Fruit fly (Drosophila melanogaster): ENCODE results near the gene nop5.

nop5 gene

dm6 chr2L:6920661-6921359 is 2.3 kb upstream of the nop5 start, which contains the start of gene Hrb27C:
Hrb27C (plus strand) TSS chr2L:6920704.
- TF ChIP-seq Snoo (tag; optimal IDR thresholded peaks at IDR 0.05) (no peak), rn (GFP tag; IDR thresholded peaks at IDR 0.05) (no peak), Ets98B (GFP tag; IDR thresholded peaks at IDR 0.05) (peak; percentile 33; the same call in 1 of the 2 replicates)

dm6 chr2L:6919850-6920660 is 1.5 kb upstream of the nop5 start, which contains the start of gene x16:
x16 (minus strand) TSS chr2L:6920210.
- TF ChIP-seq CG32121 (GFP tag; IDR thresholded peaks at IDR 0.05) (no peak), CG8159 (tag; optimal IDR thresholded peaks at IDR 0.05) (peak; percentile 13)

DNA sequence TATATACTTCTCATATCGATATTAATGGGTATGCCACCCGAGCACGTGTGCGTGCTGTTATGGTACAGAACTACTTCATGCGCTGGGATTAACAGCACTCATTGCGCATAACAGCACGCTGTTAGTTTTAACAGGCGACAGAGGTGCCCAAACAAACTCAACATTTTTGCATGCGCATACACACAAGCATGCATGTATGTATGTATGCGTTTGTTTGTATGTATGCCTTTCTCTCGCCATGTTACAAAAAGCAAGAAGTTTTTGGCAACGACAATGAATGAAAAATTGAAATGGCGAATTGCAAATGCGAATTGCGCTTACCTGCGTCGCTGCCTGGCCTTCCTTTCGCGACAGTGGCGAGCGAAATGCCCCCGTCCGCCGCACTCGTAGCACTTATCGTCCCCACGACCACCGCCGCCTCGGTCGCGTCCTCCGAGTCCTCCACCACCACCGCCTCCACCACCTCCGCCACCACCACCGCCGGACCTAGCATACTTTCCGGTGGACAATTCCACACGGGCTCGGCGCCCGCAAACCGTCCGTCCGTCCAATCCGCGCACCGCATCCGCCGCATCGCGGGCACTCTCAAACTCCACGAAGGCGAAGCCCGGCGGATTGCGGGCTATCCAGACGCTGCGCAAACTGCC is 783 bp upstream of the nop5 start:
- TF ChIP-seq CG8159 (tag; optimal IDR thresholded peaks at IDR 0.05) (no peak), CG17806 (tag; optimal IDR thresholded peaks at IDR 0.05) (no peak), CG15710 (tag; optimal IDR thresholded peaks at IDR 0.05) (peak; percentile 4), Ets98B (GFP tag; IDR thresholded peaks at IDR 0.05) (no peak), CG4496 (GFP tag; IDR thresholded peaks at IDR 0.05) (no peak), D1 (tag; optimal IDR thresholded peaks at IDR 0.05) (no peak), Snoo (tag; optimal IDR thresholded peaks at IDR 0.05) (no peak)

DNA sequence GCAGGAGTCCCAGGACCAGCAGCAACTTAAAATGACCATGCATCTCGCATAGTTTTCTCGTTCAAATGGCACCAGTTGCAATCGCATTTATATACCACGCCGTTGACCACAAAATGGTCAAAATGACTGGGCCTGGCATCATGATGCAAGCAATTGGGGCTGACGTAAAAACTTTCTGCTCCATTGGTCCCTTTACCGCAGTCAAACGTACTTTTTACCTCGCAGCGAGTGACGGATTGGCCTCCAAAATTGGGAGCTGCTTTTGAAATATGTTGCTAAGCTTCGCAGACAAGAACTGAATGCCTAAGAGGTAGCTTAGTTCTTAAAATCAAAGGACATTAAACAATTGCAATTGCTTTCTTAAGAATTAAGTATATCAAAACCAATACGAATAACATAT is 2.2 kb downstream of the nop5 start, which contains the start of gene CG32829:
CG32829 (minus strand) TSS at position 101 of the 400 bp plus-strand sequence.
- TF ChIP-seq CG8159 (tag; optimal IDR thresholded peaks at IDR 0.05): no peak
- no peak for TF ChIP-seq rn (GFP tag; IDR thresholded peaks at IDR 0.05)
- TF ChIP-seq EcR (GFP tag; optimal IDR thresholded peaks at IDR 0.05): no peak
- no peak for TF ChIP-seq D1 (tag; optimal IDR thresholded peaks at IDR 0.05)
- no peak for TF ChIP-seq Pif1B (GFP tag; optimal IDR thresholded peaks at IDR 0.05)
- no peak for TF ChIP-seq CG12605 (GFP tag; IDR thresholded peaks at IDR 0.05)
- TF ChIP-seq CG10348 (GFP tag; IDR thresholded peaks at IDR 0.05): no peak
- TF ChIP-seq CG9948 (tag; optimal IDR thresholded peaks at IDR 0.05): no peak
- TF ChIP-seq Pif1A (GFP tag; optimal IDR thresholded peaks at IDR 0.05): no peak

DNA sequence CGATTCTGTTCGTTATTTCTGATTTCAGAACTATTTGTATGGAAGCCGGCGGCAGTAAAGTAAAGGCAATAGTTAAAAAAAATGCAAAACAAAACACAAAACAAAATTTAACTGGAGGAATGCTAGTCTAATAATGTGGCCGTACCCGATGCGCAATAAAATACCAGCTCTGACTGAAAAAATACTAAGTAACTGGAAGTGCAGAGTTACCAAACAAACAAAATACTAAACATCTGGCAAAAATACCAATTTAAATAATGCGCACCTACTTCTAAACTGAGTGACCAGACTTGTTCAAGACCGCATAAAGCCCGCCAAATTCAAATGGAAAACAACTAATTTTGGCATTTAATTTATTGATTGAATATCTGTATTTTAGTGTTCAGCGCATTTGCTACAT is 4.6 kb downstream of the nop5 start, which contains the start of gene Wee1:
Wee1 (minus strand) TSS at position 175 of the 400 bp plus-strand sequence.
- TF ChIP-seq CG17806 (tag; optimal IDR thresholded peaks at IDR 0.05) (no peak), CG9948 (tag; optimal IDR thresholded peaks at IDR 0.05) (no peak), CG34367 (tag; optimal IDR thresholded peaks at IDR 0.05) (no peak), gl (tag; optimal IDR thresholded peaks at IDR 0.05) (no peak), D1 (tag; optimal IDR thresholded peaks at IDR 0.05) (no peak), CG10348 (GFP tag; IDR thresholded peaks at IDR 0.05) (no peak), rn (GFP tag; IDR thresholded peaks at IDR 0.05) (no peak), Pif1B (GFP tag; optimal IDR thresholded peaks at IDR 0.05) (no peak), Pif1A (GFP tag; optimal IDR thresholded peaks at IDR 0.05) (no peak), CG8159 (tag; optimal IDR thresholded peaks at IDR 0.05) (no peak), CG8301 (tag; optimal IDR thresholded peaks at IDR 0.05) (no peak), Snoo (tag; optimal IDR thresholded peaks at IDR 0.05) (no peak), fd96Ca (GFP tag; IDR thresholded peaks at IDR 0.05) (no peak), CG32121 (GFP tag; IDR thresholded peaks at IDR 0.05) (no peak), CG4496 (GFP tag; IDR thresholded peaks at IDR 0.05) (no peak), CG12605 (GFP tag; IDR thresholded peaks at IDR 0.05) (no peak), CG14655 (GFP tag; optimal IDR thresholded peaks at IDR 0.05) (no peak), Ets98B (GFP tag; IDR thresholded peaks at IDR 0.05) (no peak), CG15710 (tag; optimal IDR thresholded peaks at IDR 0.05) (no peak)

DNA sequence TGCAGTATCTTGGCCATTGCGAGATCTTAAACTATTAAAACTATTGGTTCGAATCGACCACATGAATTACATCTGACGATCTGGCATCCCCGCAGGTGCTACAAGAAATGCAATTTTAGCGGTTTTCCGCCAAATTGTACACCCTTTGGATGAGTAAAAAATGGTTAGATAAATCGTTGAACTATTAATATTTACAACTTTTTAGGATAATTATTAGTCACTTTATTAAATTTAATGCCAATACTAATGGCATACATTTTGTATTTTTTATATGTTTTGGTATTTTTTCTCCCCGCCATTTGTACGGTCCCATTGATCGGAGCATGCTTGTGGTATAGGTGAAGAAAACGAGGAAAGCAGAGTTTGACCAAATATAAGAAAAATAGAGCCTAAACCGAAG is 10.8 kb downstream of the nop5 start, which contains the start of the genes Polr1F and Rat1:
Polr1F (minus strand) TSS at position 84 of the 400 bp plus-strand sequence.
Rat1 (plus strand) TSS at position 323 of the 400 bp plus-strand sequence.
- TF ChIP-seq CG17806 (tag; optimal IDR thresholded peaks at IDR 0.05): no peak
- TF ChIP-seq fd96Ca (GFP tag; IDR thresholded peaks at IDR 0.05): no peak
- TF ChIP-seq CG14655 (GFP tag; optimal IDR thresholded peaks at IDR 0.05): no peak
- no peak for TF ChIP-seq D1 (tag; optimal IDR thresholded peaks at IDR 0.05)
- no peak for TF ChIP-seq EcR (GFP tag; optimal IDR thresholded peaks at IDR 0.05)
